Fruit fly (Drosophila melanogaster): Measurements from ENCODE around the gene CG33783.

Gene CG33783

dm6 chr3R:10048842-10049527, 17.6 kb upstream of the CG33783 start, which contains the start of gene ohgt (continued):
- TF ChIP-seq Usf (GFP tag; optimal IDR thresholded peaks at IDR 0.05), result no peak
- no peak for TF ChIP-seq CG10959 (GFP tag; IDR thresholded peaks at IDR 0.05)
- peak; percentile 5 for TF ChIP-seq CG17829 (tag; optimal IDR thresholded peaks at IDR 0.05)
- TF ChIP-seq sima (GFP tag; optimal IDR thresholded peaks at IDR 0.05), result no peak
- no peak for TF ChIP-seq pita (GFP tag; optimal IDR thresholded peaks at IDR 0.05)
- no peak for TF ChIP-seq luna (GFP tag; optimal IDR thresholded peaks at IDR 0.05)
- no peak for TF ChIP-seq Atf-2 (GFP tag; optimal IDR thresholded peaks at IDR 0.05)
- TF ChIP-seq CG12219 (GFP tag; optimal IDR thresholded peaks at IDR 0.05), result no peak
- TF ChIP-seq BtbVII (GFP tag; optimal IDR thresholded peaks at IDR 0.05), result no peak
- TF ChIP-seq CG5245 (GFP tag; optimal IDR thresholded peaks at IDR 0.05), result no peak
- peak; percentile 50 for TF ChIP-seq phol (tag; optimal IDR thresholded peaks at IDR 0.05)
- peak; percentile 73 for TF ChIP-seq CG2116 (GFP tag; optimal IDR thresholded peaks at IDR 0.05)
- no peak for TF ChIP-seq Gsc (GFP tag; IDR thresholded peaks at IDR 0.05)
- TF ChIP-seq pan (optimal IDR thresholded peaks at IDR 0.05), result no peak
- TF ChIP-seq pan (GFP tag; optimal IDR thresholded peaks at IDR 0.05 in 1 of 2, IDR thresholded peaks at IDR 0.05 in 1 of 2), result no peak
- no peak for TF ChIP-seq wek (GFP tag; optimal IDR thresholded peaks at IDR 0.05)
- TF ChIP-seq CG12299 (tag; optimal IDR thresholded peaks at IDR 0.05), result no peak
- TF ChIP-seq fd102C (GFP tag; optimal IDR thresholded peaks at IDR 0.05), result no peak
- no peak for TF ChIP-seq eve (GFP tag; optimal IDR thresholded peaks at IDR 0.05)
- TF ChIP-seq CG7372 (GFP tag; IDR thresholded peaks at IDR 0.05), result no peak
- no peak for TF ChIP-seq mirr (GFP tag; optimal IDR thresholded peaks at IDR 0.05)
- no peak for TF ChIP-seq chinmo (GFP tag; IDR thresholded peaks at IDR 0.05; ENCODE audit: partially characterized antibody)
- no peak for TF ChIP-seq exex (tag; optimal IDR thresholded peaks at IDR 0.05)
- peak; percentile 74 for TF ChIP-seq CG10267 (tag; optimal IDR thresholded peaks at IDR 0.05)
- no peak for TF ChIP-seq tx (GFP tag; optimal IDR thresholded peaks at IDR 0.05)
- TF ChIP-seq CG6791 (GFP tag; IDR thresholded peaks at IDR 0.05; ENCODE audit: partially characterized antibody), result 0 out of 3 replicates have a peak, but pooled peaks have one; percentile 21
- TF ChIP-seq Fer2 (tag; optimal IDR thresholded peaks at IDR 0.05), result no peak
- TF ChIP-seq br (optimal IDR thresholded peaks at IDR 0.05), result no peak
- TF ChIP-seq CoRest (tag; optimal IDR thresholded peaks at IDR 0.05), result peak; percentile 47
- no peak for TF ChIP-seq slou (GFP tag; optimal IDR thresholded peaks at IDR 0.05)
- no peak for TF ChIP-seq peb (GFP tag; IDR thresholded peaks at IDR 0.05)
- no peak for TF ChIP-seq lbe (GFP tag; optimal IDR thresholded peaks at IDR 0.05)
- TF ChIP-seq hth (optimal IDR thresholded peaks at IDR 0.05), result no peak
- no peak for TF ChIP-seq hkb (optimal IDR thresholded peaks at IDR 0.05)
- no peak for TF ChIP-seq hkb (GFP tag; IDR thresholded peaks at IDR 0.05)
- TF ChIP-seq CG13624 (GFP tag; optimal IDR thresholded peaks at IDR 0.05), result peak; percentile 13
- TF ChIP-seq CG8281 (tag; optimal IDR thresholded peaks at IDR 0.05), result no peak
- TF ChIP-seq esg (GFP tag; conservative IDR thresholded peaks at IDR 0.05), result no peak
- TF ChIP-seq Dbx (GFP tag; IDR thresholded peaks at IDR 0.05), result no peak
- TF ChIP-seq sens-2 (GFP tag; IDR thresholded peaks at IDR 0.05), result no peak
- peak; percentile 28 for TF ChIP-seq trem (tag; optimal IDR thresholded peaks at IDR 0.05)
- no peak for TF ChIP-seq ac (GFP tag; optimal IDR thresholded peaks at IDR 0.05)
- no peak for TF ChIP-seq CG17912 (GFP tag; optimal IDR thresholded peaks at IDR 0.05)
- no peak for TF ChIP-seq psq (GFP tag; optimal IDR thresholded peaks at IDR 0.05)
- TF ChIP-seq CG10366 (GFP tag; IDR thresholded peaks at IDR 0.05), result no peak
- TF ChIP-seq eyg (GFP tag; optimal IDR thresholded peaks at IDR 0.05), result no peak
- no peak for TF ChIP-seq Six4 (GFP tag; optimal IDR thresholded peaks at IDR 0.05)
- TF ChIP-seq Dp (GFP tag; optimal IDR thresholded peaks at IDR 0.05), result peak; percentile 86
- no peak for TF ChIP-seq CG11560 (tag; IDR thresholded peaks at IDR 0.05)
- no peak for TF ChIP-seq CG31224 (GFP tag; IDR thresholded peaks at IDR 0.05)
- peak; percentile 3 for TF ChIP-seq D19A (tag; optimal IDR thresholded peaks at IDR 0.05)
- TF ChIP-seq fu2 (GFP tag; optimal IDR thresholded peaks at IDR 0.05), result no peak
